Fruit fly (Drosophila melanogaster): Measurements from ENCODE around the gene CG42460.

The CG42460 gene

DNA sequence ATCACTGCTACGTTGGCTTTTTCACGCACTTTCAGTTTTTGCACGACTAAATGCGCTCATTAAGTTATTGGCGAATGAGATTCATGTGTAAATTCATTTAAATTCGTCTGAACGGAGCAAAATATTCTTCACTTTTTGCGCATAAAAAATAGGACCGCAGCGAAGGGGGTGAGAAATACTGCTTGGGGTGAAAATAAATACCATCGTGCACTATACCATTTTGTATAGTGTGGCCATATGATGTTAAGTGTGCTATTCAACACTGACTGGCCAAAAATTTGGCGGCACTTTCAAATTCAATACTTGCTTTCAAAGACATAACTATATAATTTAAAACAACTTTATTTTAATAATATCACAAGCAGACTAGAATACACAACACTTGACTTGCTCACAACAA, 15.1 kb downstream of the CG42460 start, which contains the start of gene GramD1B (continued):
- TF ChIP-seq Doc2 (GFP tag; IDR thresholded peaks at IDR 0.05) (no peak), Hmx (GFP tag; optimal IDR thresholded peaks at IDR 0.05) (no peak), CG11560 (tag; IDR thresholded peaks at IDR 0.05) (no peak), her (GFP tag; optimal IDR thresholded peaks at IDR 0.05) (no peak), fru (optimal IDR thresholded peaks at IDR 0.05) (no peak), wdn (GFP tag; IDR thresholded peaks at IDR 0.05) (no peak), tio (GFP tag; optimal IDR thresholded peaks at IDR 0.05) (no peak), bigmax (GFP tag; optimal IDR thresholded peaks at IDR 0.05) (no peak), dm (GFP tag; optimal IDR thresholded peaks at IDR 0.05) (no peak), CG32532 (GFP tag; IDR thresholded peaks at IDR 0.05) (no peak), CG17361 (GFP tag; IDR thresholded peaks at IDR 0.05) (0 out of 3 replicates have a peak, but pooled peaks have one; percentile 34), Lim3 (GFP tag; IDR thresholded peaks at IDR 0.05) (no peak), gsb-n (tag; optimal IDR thresholded peaks at IDR 0.05) (no peak), CG7271 (tag; optimal IDR thresholded peaks at IDR 0.05) (no peak), Aef1 (GFP tag; IDR thresholded peaks at IDR 0.05) (no peak), CG10654 (GFP tag; optimal IDR thresholded peaks at IDR 0.05) (no peak), emc (GFP tag; optimal IDR thresholded peaks at IDR 0.05) (no peak), B-H1 (GFP tag; IDR thresholded peaks at IDR 0.05) (no peak), br (optimal IDR thresholded peaks at IDR 0.05) (no peak), klu (GFP tag; IDR thresholded peaks at IDR 0.05) (no peak), CG14441 (GFP tag; IDR thresholded peaks at IDR 0.05) (no peak), CG7963 (GFP tag; IDR thresholded peaks at IDR 0.05; ENCODE audit: partially characterized antibody) (no peak), ATbp (GFP tag; optimal IDR thresholded peaks at IDR 0.05) (no peak), CrebB (tag; optimal IDR thresholded peaks at IDR 0.05) (peak; percentile 49), CG5953 (GFP tag; IDR thresholded peaks at IDR 0.05) (no peak), CG18599 (GFP tag; optimal IDR thresholded peaks at IDR 0.05) (no peak), repo (GFP tag; optimal IDR thresholded peaks at IDR 0.05) (no peak), CG4730 (GFP tag; IDR thresholded peaks at IDR 0.05) (no peak), sima (GFP tag; optimal IDR thresholded peaks at IDR 0.05) (no peak), CG9876 (GFP tag; optimal IDR thresholded peaks at IDR 0.05) (no peak), slbo (GFP tag; IDR thresholded peaks at IDR 0.05) (no peak), CG43689 (GFP tag; IDR thresholded peaks at IDR 0.05) (no peak), crol (GFP tag; IDR thresholded peaks at IDR 0.05) (no peak), Sry-δ (GFP tag; optimal IDR thresholded peaks at IDR 0.05) (peak; percentile 32), NC2α (GFP tag; optimal IDR thresholded peaks at IDR 0.05) (no peak), tgo (GFP tag; IDR thresholded peaks at IDR 0.05) (no peak), dimm (GFP tag; IDR thresholded peaks at IDR 0.05) (no peak), sr (GFP tag; IDR thresholded peaks at IDR 0.05) (no peak), pan (optimal IDR thresholded peaks at IDR 0.05) (no peak), pan (GFP tag; optimal IDR thresholded peaks at IDR 0.05 in 1 of 2, IDR thresholded peaks at IDR 0.05 in 1 of 2) (no peak), dysf (GFP tag; IDR thresholded peaks at IDR 0.05) (no peak), Hey (tag; optimal IDR thresholded peaks at IDR 0.05) (no peak), lilli (GFP tag; optimal IDR thresholded peaks at IDR 0.05) (no peak), hth (optimal IDR thresholded peaks at IDR 0.05) (no peak), bbx (GFP tag; IDR thresholded peaks at IDR 0.05; ENCODE audit: partially characterized antibody) (peak; percentile 59), ssp (GFP tag; IDR thresholded peaks at IDR 0.05) (no peak), ab (GFP tag; optimal IDR thresholded peaks at IDR 0.05) (no peak), hbn (GFP tag; IDR thresholded peaks at IDR 0.05; ENCODE audit: partially characterized antibody) (peak; percentile 29; the same call in 1 of the 2 replicates), CG8765 (GFP tag; IDR thresholded peaks at IDR 0.05) (no peak), exex (tag; optimal IDR thresholded peaks at IDR 0.05) (peak; percentile 6), CG9609 (GFP tag; optimal IDR thresholded peaks at IDR 0.05) (peak; percentile 12), twi (tag; optimal IDR thresholded peaks at IDR 0.05) (no peak), CG13296 (GFP tag; optimal IDR thresholded peaks at IDR 0.05) (no peak), pros (GFP tag; optimal IDR thresholded peaks at IDR 0.05) (no peak), CG1602 (GFP tag; optimal IDR thresholded peaks at IDR 0.05) (no peak)
